Fruit fly (Drosophila melanogaster): ENCODE results near the gene CG4822.

CG4822 gene

DNA sequence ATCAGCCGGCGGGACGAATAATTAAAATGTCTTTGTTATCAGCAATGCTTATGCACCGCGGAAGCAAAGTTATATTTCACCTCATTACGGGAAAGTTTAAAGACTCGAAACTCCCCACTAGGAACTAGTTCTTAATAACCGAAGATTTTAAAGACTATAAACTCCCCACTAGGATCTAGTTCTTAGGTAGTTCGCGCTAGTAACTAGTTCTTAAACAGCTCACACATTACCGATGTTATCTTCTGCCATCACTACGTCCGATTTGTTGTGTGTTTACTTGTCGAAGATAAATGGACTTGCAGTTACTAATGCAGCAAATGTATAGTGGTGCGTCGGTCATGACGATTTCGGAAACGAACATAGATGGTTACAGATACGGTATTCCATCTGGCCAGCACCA, 21.5 kb upstream of the CG4822 start, which contains the start of the genes CG31974 and CG11454 (continued):
- no peak for TF ChIP-seq gcm (GFP tag; optimal IDR thresholded peaks at IDR 0.05)
- no peak for TF ChIP-seq jumu (GFP tag; optimal IDR thresholded peaks at IDR 0.05)
- TF ChIP-seq repo (GFP tag; optimal IDR thresholded peaks at IDR 0.05), result no peak
- TF ChIP-seq pho (GFP tag; optimal IDR thresholded peaks at IDR 0.05), result no peak
- TF ChIP-seq CG7987 (GFP tag; optimal IDR thresholded peaks at IDR 0.05), result peak; percentile 14
- no peak for TF ChIP-seq Xrp1 (GFP tag; IDR thresholded peaks at IDR 0.05)
- TF ChIP-seq CG10462 (GFP tag; optimal IDR thresholded peaks at IDR 0.05), result no peak
- no peak for TF ChIP-seq Sox102F (GFP tag; optimal IDR thresholded peaks at IDR 0.05)
- no peak for TF ChIP-seq CG11247 (GFP tag; IDR thresholded peaks at IDR 0.05)
- TF ChIP-seq CG11085 (GFP tag; IDR thresholded peaks at IDR 0.05), result no peak
- no peak for TF ChIP-seq CG12236 (GFP tag; optimal IDR thresholded peaks at IDR 0.05)
- no peak for TF ChIP-seq CG4424 (GFP tag; optimal IDR thresholded peaks at IDR 0.05)
- TF ChIP-seq btn (GFP tag; optimal IDR thresholded peaks at IDR 0.05), result no peak
- TF ChIP-seq ATbp (GFP tag; optimal IDR thresholded peaks at IDR 0.05), result no peak
- no peak for TF ChIP-seq run (tag; optimal IDR thresholded peaks at IDR 0.05)
- no peak for TF ChIP-seq z (GFP tag; IDR thresholded peaks at IDR 0.05)
- peak; percentile 91 for TF ChIP-seq Bgb (GFP tag; IDR thresholded peaks at IDR 0.05; ENCODE audit: partially characterized antibody)
- TF ChIP-seq CG11504 (tag; optimal IDR thresholded peaks at IDR 0.05), result no peak
- TF ChIP-seq corto (GFP tag; optimal IDR thresholded peaks at IDR 0.05), result no peak
- no peak for TF ChIP-seq dan (GFP tag; IDR thresholded peaks at IDR 0.05)
- TF ChIP-seq CG7928 (GFP tag; optimal IDR thresholded peaks at IDR 0.05), result no peak
- TF ChIP-seq HLH54F (GFP tag; optimal IDR thresholded peaks at IDR 0.05), result no peak
- peak; percentile 61 for TF ChIP-seq pros (GFP tag; optimal IDR thresholded peaks at IDR 0.05)
- TF ChIP-seq tup (GFP tag; optimal IDR thresholded peaks at IDR 0.05), result no peak
- TF ChIP-seq CG4328 (GFP tag; optimal IDR thresholded peaks at IDR 0.05), result no peak
- TF ChIP-seq CG12104 (GFP tag; optimal IDR thresholded peaks at IDR 0.05), result no peak
- no peak for TF ChIP-seq CG7271 (tag; optimal IDR thresholded peaks at IDR 0.05)
- peak; percentile 92 for TF ChIP-seq hbn (GFP tag; IDR thresholded peaks at IDR 0.05; ENCODE audit: partially characterized antibody)
- TF ChIP-seq vvl (GFP tag; IDR thresholded peaks at IDR 0.05), result peak; percentile 15; the same call in 1 of the 2 replicates
- TF ChIP-seq CG7786 (GFP tag; optimal IDR thresholded peaks at IDR 0.05), result no peak
- TF ChIP-seq org-1 (GFP tag; optimal IDR thresholded peaks at IDR 0.05), result no peak
- no peak for TF ChIP-seq CG32772 (GFP tag; IDR thresholded peaks at IDR 0.05)
- TF ChIP-seq MBD-R2 (GFP tag; IDR thresholded peaks at IDR 0.05), result peak; percentile 76
- no peak for TF ChIP-seq ewg (GFP tag; optimal IDR thresholded peaks at IDR 0.05)
- TF ChIP-seq Scr (GFP tag; IDR thresholded peaks at IDR 0.05; ENCODE audit: partially characterized antibody), result peak; percentile 82
- peak; percentile 88 for TF ChIP-seq bbx (GFP tag; IDR thresholded peaks at IDR 0.05; ENCODE audit: partially characterized antibody)
- no peak for TF ChIP-seq pb (GFP tag; optimal IDR thresholded peaks at IDR 0.05)
- TF ChIP-seq CG4820 (GFP tag; optimal IDR thresholded peaks at IDR 0.05), result no peak
- TF ChIP-seq CG9727 (GFP tag; optimal IDR thresholded peaks at IDR 0.05), result no peak
- peak; percentile 38 for TF ChIP-seq CG3995 (GFP tag; optimal IDR thresholded peaks at IDR 0.05)
- no peak for TF ChIP-seq zf30C (GFP tag; optimal IDR thresholded peaks at IDR 0.05)
- peak; percentile 35 for TF ChIP-seq trem (tag; optimal IDR thresholded peaks at IDR 0.05)
- TF ChIP-seq inv (GFP tag; IDR thresholded peaks at IDR 0.05; ENCODE audit: partially characterized antibody), result peak; percentile 75; the same call in 1 of the 2 replicates
- TF ChIP-seq Sox100B (GFP tag; optimal IDR thresholded peaks at IDR 0.05), result no peak
- TF ChIP-seq bowl (GFP tag; IDR thresholded peaks at IDR 0.05), result no peak
- TF ChIP-seq yki (optimal IDR thresholded peaks at IDR 0.05), result no peak
- no peak for TF ChIP-seq pan (optimal IDR thresholded peaks at IDR 0.05)
- TF ChIP-seq pan (GFP tag; optimal IDR thresholded peaks at IDR 0.05 in 1 of 2, IDR thresholded peaks at IDR 0.05 in 1 of 2), result no peak
- TF ChIP-seq CG6654 (GFP tag; optimal IDR thresholded peaks at IDR 0.05), result no peak
- TF ChIP-seq CG12219 (GFP tag; optimal IDR thresholded peaks at IDR 0.05), result no peak
- TF ChIP-seq Drgx (GFP tag; IDR thresholded peaks at IDR 0.05), result no peak
- TF ChIP-seq CG32532 (GFP tag; IDR thresholded peaks at IDR 0.05), result no peak

All from whole organism, embryonic.